Fruit fly (Drosophila melanogaster): Measurements from ENCODE around the gene kay.

Gene kay

dm6 chr3R:29723048-29723656 lies 42.6 kb upstream of the kay start, which contains the start of gene Pcd:
Gene Pcd (plus strand): TSS chr3R:29723163.
- TF ChIP-seq CG7368 (GFP tag; optimal IDR thresholded peaks at IDR 0.05) (no peak), eg (GFP tag; IDR thresholded peaks at IDR 0.05) (0 out of 3 replicates have a peak, but pooled peaks have one; percentile 15), Met (GFP tag; optimal IDR thresholded peaks at IDR 0.05) (no peak), CG6163 (GFP tag; IDR thresholded peaks at IDR 0.05) (no peak), Eip75B (GFP tag; optimal IDR thresholded peaks at IDR 0.05) (peak; percentile 2), CG8319 (GFP tag; optimal IDR thresholded peaks at IDR 0.05) (no peak), dsx (GFP tag; optimal IDR thresholded peaks at IDR 0.05; ENCODE audit: poor library complexity, severe bottlenecking) (peak; percentile 47), esn (GFP tag; optimal IDR thresholded peaks at IDR 0.05) (peak; percentile 1), svp (GFP tag) (peak; percentile 87), CG10631 (GFP tag; optimal IDR thresholded peaks at IDR 0.05) (no peak), CG4318 (GFP tag; optimal IDR thresholded peaks at IDR 0.05) (no peak), CG15336 (GFP tag; IDR thresholded peaks at IDR 0.05) (0 out of 2 replicates have a peak, but pooled peaks have one; percentile 29), fd59A (GFP tag; optimal IDR thresholded peaks at IDR 0.05) (no peak), ss (GFP tag; optimal IDR thresholded peaks at IDR 0.05) (peak in 1 of 2 experiments; percentile 25), CG8632 (GFP tag; optimal IDR thresholded peaks at IDR 0.05) (no peak), CG1621 (tag; optimal IDR thresholded peaks at IDR 0.05) (peak; percentile 76), CG3919 (GFP tag; optimal IDR thresholded peaks at IDR 0.05) (no peak), fd85E (GFP tag; optimal IDR thresholded peaks at IDR 0.05) (no peak), CG3032 (tag; optimal IDR thresholded peaks at IDR 0.05) (no peak), CG6854 (GFP tag; optimal IDR thresholded peaks at IDR 0.05) (peak; percentile 67), achi (GFP tag; optimal IDR thresholded peaks at IDR 0.05) (no peak), Blimp-1 (GFP tag; optimal IDR thresholded peaks at IDR 0.05) (no peak), OdsH (GFP tag; optimal IDR thresholded peaks at IDR 0.05) (no peak), Ets96B (tag; optimal IDR thresholded peaks at IDR 0.05) (no peak), Gug (GFP tag; IDR thresholded peaks at IDR 0.05) (no peak), Eip78C (GFP tag) (peak; percentile 45)

dm6 chr3R:29724745-29725144 lies 41.0 kb upstream of the kay start, which contains the start of the genes Naa40 and CG18731:
Gene Naa40 (minus strand): TSS chr3R:29724950.
Gene CG18731 (plus strand): TSS chr3R:29725027.
- TF ChIP-seq CG6792 (GFP tag; optimal IDR thresholded peaks at IDR 0.05) = no peak
- TF ChIP-seq fkh (GFP tag; optimal IDR thresholded peaks at IDR 0.05) = peak; percentile 90

dm6 chr3R:29725577-29726240 lies 40.1 kb upstream of the kay start, which contains the start of gene Kul:
Gene Kul (plus strand): TSS chr3R:29725830.
- no peak for TF ChIP-seq CG11294 (GFP tag; IDR thresholded peaks at IDR 0.05)
- TF ChIP-seq dac (GFP tag; optimal IDR thresholded peaks at IDR 0.05) = peak; percentile 41
- TF ChIP-seq eg (GFP tag; IDR thresholded peaks at IDR 0.05) = peak; percentile 69
- peak; percentile 46 for TF ChIP-seq CG16779 (tag; optimal IDR thresholded peaks at IDR 0.05)
- no peak for TF ChIP-seq CG8632 (GFP tag; optimal IDR thresholded peaks at IDR 0.05)
- TF ChIP-seq Blimp-1 (GFP tag; optimal IDR thresholded peaks at IDR 0.05) = no peak
- no peak for TF ChIP-seq fd59A (GFP tag; optimal IDR thresholded peaks at IDR 0.05)
- no peak for TF ChIP-seq Hr38 (GFP tag; optimal IDR thresholded peaks at IDR 0.05)
- TF ChIP-seq cyc (GFP tag; optimal IDR thresholded peaks at IDR 0.05) = peak; percentile 26
- no peak for TF ChIP-seq CG34406 (GFP tag; optimal IDR thresholded peaks at IDR 0.05)
- peak; percentile 51 for TF ChIP-seq CG32006 (GFP tag; optimal IDR thresholded peaks at IDR 0.05)
- TF ChIP-seq pdm3 (GFP tag; optimal IDR thresholded peaks at IDR 0.05) = no peak
- TF ChIP-seq Sox15 (GFP tag; optimal IDR thresholded peaks at IDR 0.05) = no peak
- no peak for TF ChIP-seq acj6 (GFP tag; optimal IDR thresholded peaks at IDR 0.05)
- TF ChIP-seq Lpt (GFP tag; optimal IDR thresholded peaks at IDR 0.05) = peak; percentile 9
- peak; percentile 24 for TF ChIP-seq CG8319 (GFP tag; optimal IDR thresholded peaks at IDR 0.05)
- no peak for TF ChIP-seq CG4318 (GFP tag; optimal IDR thresholded peaks at IDR 0.05)
- peak; percentile 15; the same call in 1 of the 2 replicates for TF ChIP-seq Gug (GFP tag; IDR thresholded peaks at IDR 0.05)
- no peak for TF ChIP-seq Eip75B (GFP tag; optimal IDR thresholded peaks at IDR 0.05)
- TF ChIP-seq Hr39 (GFP tag; optimal IDR thresholded peaks at IDR 0.05) = no peak
- no peak for TF ChIP-seq dsx (GFP tag; optimal IDR thresholded peaks at IDR 0.05; ENCODE audit: poor library complexity, severe bottlenecking)
- no peak for TF ChIP-seq Ets96B (tag; optimal IDR thresholded peaks at IDR 0.05)
- TF ChIP-seq Smox (GFP tag; optimal IDR thresholded peaks at IDR 0.05) = no peak
- TF ChIP-seq CG6808 (GFP tag; optimal IDR thresholded peaks at IDR 0.05) = peak; percentile 63
- TF ChIP-seq CG3032 (tag; optimal IDR thresholded peaks at IDR 0.05) = peak; percentile 55
- TF ChIP-seq spab (GFP tag; optimal IDR thresholded peaks at IDR 0.05) = peak; percentile 33
- TF ChIP-seq CG11902 (GFP tag; optimal IDR thresholded peaks at IDR 0.05) = no peak
- TF ChIP-seq Hr4 (GFP tag; optimal IDR thresholded peaks at IDR 0.05) = no peak

Data from whole organism, prepupa.